Worm (Caenorhabditis elegans): ENCODE data around the gene srd-19.

DNA sequence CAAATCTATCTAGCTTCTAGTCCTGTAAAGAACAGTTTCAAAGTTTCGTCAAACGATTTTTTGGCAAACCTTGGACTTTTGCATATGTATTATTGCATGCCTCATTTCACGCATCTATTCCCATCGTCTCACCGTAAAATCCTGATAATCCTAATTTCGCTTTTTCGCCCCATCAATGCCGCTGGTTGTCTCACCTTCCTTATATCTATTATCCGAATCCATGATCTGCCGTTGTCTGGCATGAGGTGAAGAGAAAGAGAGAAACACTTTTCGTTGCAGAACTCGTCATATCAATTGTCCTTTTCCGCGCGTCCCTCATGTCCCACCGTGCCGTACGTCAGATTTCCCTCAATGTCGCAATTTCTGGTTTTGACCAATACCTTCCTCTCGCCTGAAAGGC, 14.0 kb downstream of the srd-19 start, which contains the start of gene cut-2:
- TF ChIP-seq dao-5 (tag; optimal IDR thresholded peaks at IDR 0.05) (no peak), him-1 (tag; optimal IDR thresholded peaks at IDR 0.05) (no peak)

All from whole organism, L4/young adult.